Worm (Caenorhabditis elegans): ENCODE results near the gene nlf-1.

The nlf-1 gene

DNA sequence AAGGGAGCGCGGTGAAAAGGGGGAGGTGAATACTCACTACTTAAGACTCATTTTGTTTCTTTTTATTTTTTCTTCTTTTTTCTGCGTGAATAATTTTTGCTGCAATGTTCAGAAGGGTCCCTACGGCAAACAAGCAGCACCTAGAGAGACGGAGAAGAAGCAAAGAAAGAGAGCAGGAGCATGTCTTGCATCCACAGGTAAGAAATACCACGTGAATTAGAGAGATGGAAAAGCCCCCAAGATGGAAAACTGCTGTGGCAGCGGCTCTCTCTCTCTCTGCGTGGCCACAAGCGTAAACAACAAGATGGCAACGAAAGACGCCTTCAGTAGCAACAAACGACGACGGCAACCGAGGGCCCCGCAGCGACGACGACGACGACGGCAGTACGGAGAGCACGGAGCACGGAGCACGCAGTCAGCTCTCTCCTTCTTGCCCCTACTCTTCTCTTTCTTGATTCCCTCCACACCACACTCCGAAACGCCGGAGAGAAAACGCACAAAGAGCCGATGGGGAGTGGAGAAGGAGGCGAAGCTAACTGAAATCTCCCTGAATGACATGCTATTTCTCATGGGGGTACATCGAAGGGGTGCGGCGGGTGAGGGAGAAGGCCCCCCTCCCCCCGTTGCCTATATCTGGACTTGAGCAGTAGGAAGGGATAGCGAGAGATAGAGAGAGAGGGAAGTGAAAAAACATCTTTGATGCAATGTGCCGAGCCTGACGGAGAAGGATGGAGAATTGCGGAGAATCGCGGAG, 24.5 kb downstream of the nlf-1 start (continued):
- TF ChIP-seq lin-38 (GFP tag; IDR thresholded peaks at IDR 0.05) (no peak), nhr-41 (GFP tag; IDR thresholded peaks at IDR 0.05) (no peak)

- TF ChIP-seq lsy-2 (tag; optimal IDR thresholded peaks at IDR 0.05), result no peak
- no peak for TF ChIP-seq nhr-25 (tag; optimal IDR thresholded peaks at IDR 0.05; ENCODE audit: borderline replicate concordance, insufficient read depth)
- no peak for TF ChIP-seq R02D3.7 (tag; optimal IDR thresholded peaks at IDR 0.05)
- TF ChIP-seq ces-1 (GFP tag; optimal IDR thresholded peaks at IDR 0.05), result no peak
- TF ChIP-seq ztf-11 (tag; optimal IDR thresholded peaks at IDR 0.05), result no peak
- TF ChIP-seq egl-43 (GFP tag; IDR thresholded peaks at IDR 0.05), result no peak
- TF ChIP-seq cey-2 (tag; optimal IDR thresholded peaks at IDR 0.05; ENCODE audit: borderline replicate concordance, insufficient read depth), result no peak
- TF ChIP-seq saeg-2 (GFP tag; IDR thresholded peaks at IDR 0.05), result no peak
Measured at ce11 chrX:991274-991673, 26.1 kb downstream of the nlf-1 start, which contains the start of the genes C09E10.3 and dgk-1. C09E10.3 (minus strand) TSS chrX:991374. dgk-1 (minus strand) TSS chrX:991456.

ce11 chrX:986463-986862, 30.9 kb downstream of the nlf-1 start:
- TF ChIP-seq nhr-76 (tag; optimal IDR thresholded peaks at IDR 0.05), result no peak
- no peak for TF ChIP-seq fos-1 (tag; optimal IDR thresholded peaks at IDR 0.05)
- no peak for TF ChIP-seq madf-5 (GFP tag; IDR thresholded peaks at IDR 0.05)
- TF ChIP-seq ceh-62 (tag; optimal IDR thresholded peaks at IDR 0.05), result no peak
- no peak for TF ChIP-seq daf-16 (GFP tag; optimal IDR thresholded peaks at IDR 0.05)
- TF ChIP-seq daf-16 (tag; optimal IDR thresholded peaks at IDR 0.05), result no peak
- TF ChIP-seq madf-9 (GFP tag; conservative IDR thresholded peaks at IDR 0.05), result 0 out of 2 replicates have a peak, but pooled peaks have one; percentile 6
- TF ChIP-seq Y5F2A.4 (GFP tag; optimal IDR thresholded peaks at IDR 0.05), result no peak
- TF ChIP-seq nhr-28 (tag; optimal IDR thresholded peaks at IDR 0.05), result no peak
- no peak for TF ChIP-seq F37D6.2 (tag; optimal IDR thresholded peaks at IDR 0.05)
- TF ChIP-seq tag-97 (GFP tag; IDR thresholded peaks at IDR 0.05), result no peak
- TF ChIP-seq dpl-1 (GFP tag; optimal IDR thresholded peaks at IDR 0.05), result no peak
- TF ChIP-seq D1046.2 (GFP tag; IDR thresholded peaks at IDR 0.05), result 0 out of 2 replicates have a peak, but pooled peaks have one; percentile 38
- TF ChIP-seq nhr-25 (tag; optimal IDR thresholded peaks at IDR 0.05; ENCODE audit: borderline replicate concordance, insufficient read depth), result no peak
- no peak for TF ChIP-seq ztf-7 (tag; optimal IDR thresholded peaks at IDR 0.05)
- no peak for TF ChIP-seq egl-27 (tag; optimal IDR thresholded peaks at IDR 0.05)
- TF ChIP-seq jun-1 (tag; optimal IDR thresholded peaks at IDR 0.05), result no peak
- no peak for TF ChIP-seq ZK337.2 (GFP tag; IDR thresholded peaks at IDR 0.05)
- TF ChIP-seq set-16 (GFP tag; IDR thresholded peaks at IDR 0.05), result peak; percentile 89
- TF ChIP-seq ces-1 (GFP tag; optimal IDR thresholded peaks at IDR 0.05), result no peak
- no peak for TF ChIP-seq lin-29 (GFP tag; IDR thresholded peaks at IDR 0.05)
- no peak for TF ChIP-seq ceh-82 (tag; optimal IDR thresholded peaks at IDR 0.05)
- no peak for TF ChIP-seq lim-7 (GFP tag; IDR thresholded peaks at IDR 0.05)
- no peak for TF ChIP-seq daf-8 (GFP tag; IDR thresholded peaks at IDR 0.05)
- no peak for TF ChIP-seq dmd-6 (GFP tag; IDR thresholded peaks at IDR 0.05)
- TF ChIP-seq hlh-11 (tag; optimal IDR thresholded peaks at IDR 0.05), result no peak
- TF ChIP-seq unc-62 (GFP tag; optimal IDR thresholded peaks at IDR 0.05 in 1 of 2), result peak in 1 of 2 experiments; percentile 42
- no peak for TF ChIP-seq unc-62 (tag; optimal IDR thresholded peaks at IDR 0.05)
- peak; percentile 12 for TF ChIP-seq nhr-102 (tag; optimal IDR thresholded peaks at IDR 0.05)
- TF ChIP-seq ceh-28 (tag; optimal IDR thresholded peaks at IDR 0.05), result no peak
- TF ChIP-seq nhr-6 (tag; optimal IDR thresholded peaks at IDR 0.05), result no peak
- no peak for TF ChIP-seq T20F7.1 (GFP tag; optimal IDR thresholded peaks at IDR 0.05)
